Worm (Caenorhabditis elegans): ENCODE data around the gene spat-2.

Gene spat-2

ce11 chrIII:11090870-11091386 lies 54.2 kb downstream of the spat-2 start:
- no peak for TF ChIP-seq eor-1 (tag; optimal IDR thresholded peaks at IDR 0.05)
- no peak for TF ChIP-seq hmg-11 (tag; optimal IDR thresholded peaks at IDR 0.05)
- peak; percentile 24 for TF ChIP-seq pqm-1 (tag; optimal IDR thresholded peaks at IDR 0.05)
- no peak for TF ChIP-seq lsy-12 (tag; optimal IDR thresholded peaks at IDR 0.05)
- TF ChIP-seq nhr-25 (tag; optimal IDR thresholded peaks at IDR 0.05), result peak; percentile 37
- TF ChIP-seq nfya-1 (tag; optimal IDR thresholded peaks at IDR 0.05; ENCODE audit: insufficient read depth), result no peak
- TF ChIP-seq nhr-76 (tag; optimal IDR thresholded peaks at IDR 0.05), result no peak
- TF ChIP-seq nhr-11 (tag; optimal IDR thresholded peaks at IDR 0.05), result no peak
- TF ChIP-seq unc-62 (GFP tag; optimal IDR thresholded peaks at IDR 0.05), result no peak
- no peak for TF ChIP-seq egl-27 (tag; optimal IDR thresholded peaks at IDR 0.05)
- peak in 1 of 3 experiments; percentile 40 for TF ChIP-seq elt-3 (tag; optimal IDR thresholded peaks at IDR 0.05)
- TF ChIP-seq skn-1 (tag; optimal IDR thresholded peaks at IDR 0.05), result no peak
- TF ChIP-seq nhr-237 (tag; optimal IDR thresholded peaks at IDR 0.05), result no peak
- no peak for TF ChIP-seq fkh-2 (tag; optimal IDR thresholded peaks at IDR 0.05)
- TF ChIP-seq sea-2 (GFP tag; optimal IDR thresholded peaks at IDR 0.05), result no peak
- no peak for TF ChIP-seq ztf-11 (tag; optimal IDR thresholded peaks at IDR 0.05)
- no peak for TF ChIP-seq nhr-77 (tag; optimal IDR thresholded peaks at IDR 0.05)
- TF ChIP-seq jun-1 (tag; optimal IDR thresholded peaks at IDR 0.05), result no peak
- TF ChIP-seq tbx-2 (tag; optimal IDR thresholded peaks at IDR 0.05), result no peak
- no peak for TF ChIP-seq ceh-82 (tag; optimal IDR thresholded peaks at IDR 0.05)
- TF ChIP-seq fos-1 (tag; optimal IDR thresholded peaks at IDR 0.05), result no peak
- peak; percentile 97 for TF ChIP-seq snpc-4 (tag; optimal IDR thresholded peaks at IDR 0.05)
- no peak for TF ChIP-seq elt-2 (tag; optimal IDR thresholded peaks at IDR 0.05)
- TF ChIP-seq daf-12 (tag; optimal IDR thresholded peaks at IDR 0.05), result no peak
- peak; percentile 89 for TF ChIP-seq ama-1 (optimal IDR thresholded peaks at IDR 0.05)
- TF ChIP-seq nhr-23 (tag; optimal IDR thresholded peaks at IDR 0.05), result no peak
- no peak for TF ChIP-seq ztf-4 (tag; optimal IDR thresholded peaks at IDR 0.05)
- TF ChIP-seq lin-39 (tag; optimal IDR thresholded peaks at IDR 0.05), result no peak
- TF ChIP-seq ceh-16 (tag; optimal IDR thresholded peaks at IDR 0.05), result no peak

- TF ChIP-seq nfya-1 (tag; optimal IDR thresholded peaks at IDR 0.05; ENCODE audit: insufficient read depth) (peak; percentile 12), pha-4 (tag; optimal IDR thresholded peaks at IDR 0.05) (no peak), egl-5 (tag; optimal IDR thresholded peaks at IDR 0.05) (no peak), elt-2 (tag; optimal IDR thresholded peaks at IDR 0.05) (peak; percentile 31), lsy-12 (tag; optimal IDR thresholded peaks at IDR 0.05) (peak; percentile 50), nhr-43 (tag; optimal IDR thresholded peaks at IDR 0.05; ENCODE audit: poor library complexity, severe bottlenecking) (peak; percentile 57)
These were observed 55.0 kb downstream of the spat-2 start for ce11 chrIII:11091651-11092278.

- TF ChIP-seq fos-1 (tag; optimal IDR thresholded peaks at IDR 0.05), result no peak
- no peak for TF ChIP-seq lin-39 (tag; optimal IDR thresholded peaks at IDR 0.05)
- no peak for TF ChIP-seq egl-27 (tag; optimal IDR thresholded peaks at IDR 0.05)
- no peak for TF ChIP-seq nhr-23 (tag; optimal IDR thresholded peaks at IDR 0.05)
- TF ChIP-seq ztf-4 (tag; optimal IDR thresholded peaks at IDR 0.05), result no peak
- no peak for TF ChIP-seq lin-15B (tag; optimal IDR thresholded peaks at IDR 0.05)
- TF ChIP-seq nhr-67 (tag; optimal IDR thresholded peaks at IDR 0.05), result no peak
- TF ChIP-seq fkh-10 (GFP tag; optimal IDR thresholded peaks at IDR 0.05), result no peak
- no peak for TF ChIP-seq unc-39 (tag; optimal IDR thresholded peaks at IDR 0.05)
- TF ChIP-seq snpc-4 (tag; optimal IDR thresholded peaks at IDR 0.05), result no peak
- TF ChIP-seq R02D3.7 (tag; optimal IDR thresholded peaks at IDR 0.05), result no peak
- TF ChIP-seq zag-1 (tag; optimal IDR thresholded peaks at IDR 0.05), result no peak
- TF ChIP-seq hmg-11 (tag; optimal IDR thresholded peaks at IDR 0.05), result no peak
- TF ChIP-seq egl-5 (tag; optimal IDR thresholded peaks at IDR 0.05), result no peak
These were observed 56.7 kb downstream of the spat-2 start for ce11 chrIII:11093489-11093888.
